Fruit fly (Drosophila melanogaster) whole organism, adult: ENCODE data around the gene ATP6AP2.

Source experiments
- CG12768 ChIP-seq: fragments of 200-800 bp; sonication (Bioruptor generic); optimal IDR thresholded peaks from 2 replicates; lab custom pipeline; 2017; ENCODE audit warnings: missing biosample characterization, missing genetic modification characterization, mild to moderate bottlenecking, moderate library complexity, missing genetic modification reagents
- bab1 ChIP-seq: fragments of 200-800 bp; sonication (Bioruptor generic); optimal IDR thresholded peaks from 3 replicates; lab custom pipeline; 2019; ENCODE audit warnings: missing biosample characterization, mild to moderate bottlenecking, missing genetic modification characterization, moderate library complexity
- toe ChIP-seq: fragments of 200-800 bp; sonication (Bioruptor generic); optimal IDR thresholded peaks from 2 replicates; lab custom pipeline; 2016; ENCODE audit warnings: missing biosample characterization, missing genetic modification characterization

DNA sequence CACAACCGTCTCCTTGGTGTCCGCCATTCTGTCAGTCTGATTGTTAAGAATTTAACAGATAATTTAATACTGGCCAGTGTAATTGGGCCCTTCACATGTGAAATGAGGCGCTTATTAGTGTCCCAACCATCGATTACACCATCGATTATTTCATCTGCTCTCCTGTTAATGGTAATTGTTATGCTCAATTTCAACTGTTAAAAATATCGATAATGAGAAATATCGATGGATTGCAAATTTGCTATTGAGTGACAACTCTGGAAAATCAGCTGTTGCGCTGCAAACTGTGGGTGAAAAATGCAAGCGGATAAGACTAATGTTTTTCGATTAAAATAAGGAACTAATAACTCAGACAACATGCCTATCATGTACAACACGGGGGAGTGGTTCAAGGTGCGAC is 6.3 kb downstream of the ATP6AP2 start, which contains the start of the genes TrpRS and Vps16A:
- TF ChIP-seq bab1 (GFP tag; lab: Kevin White, UChicago) (peak; percentile 77), CG12768 (GFP tag; lab: Kevin White, UChicago) (no peak), toe (GFP tag; lab: Kevin White, UChicago) (peak; percentile 15)
